Worm (Caenorhabditis elegans) whole organism, L3 larva: Measurements from ENCODE around the gene F45D3.2.

Experiments
- ceh-9 ChIP-seq: sonication (generic microtip); optimal IDR thresholded peaks from 2 replicates; lab custom pipeline; 2018; ENCODE audit warnings: missing biosample characterization, missing genetic modification characterization
- daf-12 ChIP-seq: fragments of 150-350 bp; optimal IDR thresholded peaks from 2 replicates; lab custom pipeline; 2014; ENCODE audit warnings: missing biosample characterization, missing genetic modification reagents, missing genetic modification characterization
- nhr-11 ChIP-seq: fragments of 150-350 bp; optimal IDR thresholded peaks from 2 replicates; lab custom pipeline; 2014; ENCODE audit warnings: missing biosample characterization, missing genetic modification characterization
- nhr-23 ChIP-seq: fragments of 150-350 bp; optimal IDR thresholded peaks from 2 replicates; lab custom pipeline; 2014; ENCODE audit warnings: missing biosample characterization, missing genetic modification reagents, missing genetic modification characterization
- pqm-1 ChIP-seq: fragments of 150-350 bp; optimal IDR thresholded peaks from 2 replicates; lab custom pipeline; 2017; ENCODE audit warnings: missing biosample characterization, missing genetic modification characterization, inconsistent platforms
- skn-1 ChIP-seq: fragments of 150-350 bp; optimal IDR thresholded peaks from 2 replicates; lab custom pipeline; 2014; ENCODE audit warnings: missing biosample characterization, missing genetic modification characterization

DNA sequence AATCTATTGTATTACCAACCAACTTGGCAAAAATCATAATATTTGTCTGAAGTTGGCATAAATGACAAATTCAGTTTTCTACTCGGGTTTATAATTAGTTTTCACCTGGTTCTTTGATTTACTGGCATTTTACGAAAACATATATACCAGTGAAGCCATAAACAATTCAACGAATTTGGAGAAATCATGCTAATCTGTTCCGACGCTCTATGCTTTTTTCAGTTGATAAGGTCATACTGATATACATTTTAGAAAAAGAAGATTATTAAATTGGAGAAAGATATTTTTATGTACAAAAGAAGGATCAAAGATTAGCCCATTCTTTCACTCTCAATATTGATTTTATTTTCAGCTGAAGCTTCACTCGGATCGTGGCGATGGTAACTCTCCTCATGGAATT, 46.0 kb downstream of the F45D3.2 start:
- TF ChIP-seq pqm-1 (tag; lab: Kevin White, UChicago) (no peak), daf-12 (tag; lab: Kevin White, UChicago) (no peak), nhr-23 (no peak), ceh-9 (tag; lab: Kevin White, UChicago) (no peak), nhr-11 (no peak), skn-1 (no peak)
